Worm (Caenorhabditis elegans): ENCODE data around the gene srh-37.

srh-37 gene

ce11 chrV:552406-552805, 40.1 kb upstream of the srh-37 start:
- no peak for TF ChIP-seq tbx-9 (tag; optimal IDR thresholded peaks at IDR 0.05; ENCODE audit: borderline replicate concordance)
- TF ChIP-seq K11D2.4 (GFP tag; IDR thresholded peaks at IDR 0.05) = no peak
- no peak for TF ChIP-seq C06A6.2 (GFP tag; conservative IDR thresholded peaks at IDR 0.05)
- no peak for TF ChIP-seq T26A5.8 (tag; optimal IDR thresholded peaks at IDR 0.05)
- TF ChIP-seq lin-35 (GFP tag; optimal IDR thresholded peaks at IDR 0.05) = no peak
- no peak for TF ChIP-seq ceh-100 (GFP tag; IDR thresholded peaks at IDR 0.05)
- no peak for TF ChIP-seq egl-44 (GFP tag; IDR thresholded peaks at IDR 0.05)
- no peak for TF ChIP-seq sea-2 (GFP tag; IDR thresholded peaks at IDR 0.05)
- no peak for TF ChIP-seq lag-1 (GFP tag; IDR thresholded peaks at IDR 0.05)
- no peak for TF ChIP-seq somi-1 (GFP tag; optimal IDR thresholded peaks at IDR 0.05)
- no peak for TF ChIP-seq lin-54 (GFP tag; optimal IDR thresholded peaks at IDR 0.05)
- no peak for TF ChIP-seq lsy-27 (tag; optimal IDR thresholded peaks at IDR 0.05; ENCODE audit: borderline replicate concordance, insufficient read depth)
- TF ChIP-seq xnd-1 (tag; optimal IDR thresholded peaks at IDR 0.05) = no peak
- no peak for TF ChIP-seq dpl-1 (GFP tag; optimal IDR thresholded peaks at IDR 0.05)
- TF ChIP-seq ets-4 (GFP tag; optimal IDR thresholded peaks at IDR 0.05) = no peak
- no peak for TF ChIP-seq ceh-40 (GFP tag; IDR thresholded peaks at IDR 0.05)
- TF ChIP-seq ama-1 (optimal IDR thresholded peaks at IDR 0.05) = no peak
- TF ChIP-seq ama-1 (GFP tag; optimal IDR thresholded peaks at IDR 0.05) = no peak
- TF ChIP-seq pbrm-1 (GFP tag; IDR thresholded peaks at IDR 0.05) = no peak
- TF ChIP-seq snpc-1.3 (tag; optimal IDR thresholded peaks at IDR 0.05; ENCODE audit: insufficient read depth) = no peak

DNA sequence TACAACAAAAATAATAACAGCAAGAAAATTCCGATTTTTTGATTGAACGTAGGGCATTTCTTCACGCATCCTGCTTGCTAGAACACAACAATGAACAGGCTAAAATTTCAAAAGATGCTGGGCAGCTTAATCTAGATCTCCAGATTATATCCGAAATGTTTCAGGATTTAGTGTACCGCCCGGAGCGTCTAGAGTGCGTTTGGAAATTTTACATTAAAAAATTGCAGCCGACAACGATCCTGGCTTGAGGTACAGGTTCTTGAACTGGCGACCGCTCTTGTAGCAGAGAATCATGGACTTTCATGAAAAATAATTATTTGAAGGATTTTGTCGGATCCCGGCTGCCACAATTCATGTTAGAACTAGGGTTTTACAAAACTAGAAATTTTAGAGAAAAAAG, 35.7 kb upstream of the srh-37 start, which contains the start of gene C14C6.6:
C14C6.6 (minus strand) TSS at position 101 of the 400 bp plus-strand sequence.
- TF ChIP-seq zim-3 (tag; optimal IDR thresholded peaks at IDR 0.05) (no peak), K11D2.4 (GFP tag; IDR thresholded peaks at IDR 0.05) (no peak), hmg-1.2 (GFP tag; IDR thresholded peaks at IDR 0.05) (no peak), hlh-26 (GFP tag; conservative IDR thresholded peaks at IDR 0.05) (no peak), nfya-1 (tag; optimal IDR thresholded peaks at IDR 0.05; ENCODE audit: borderline replicate concordance, insufficient read depth) (no peak), lin-26 (GFP tag; IDR thresholded peaks at IDR 0.05) (no peak), B0035.1 (tag; optimal IDR thresholded peaks at IDR 0.05) (no peak)

- no peak for TF ChIP-seq let-607 (tag; optimal IDR thresholded peaks at IDR 0.05)
- no peak for TF ChIP-seq ztf-6 (GFP tag; IDR thresholded peaks at IDR 0.05)
- no peak for TF ChIP-seq Y95B8A.8 (GFP tag; IDR thresholded peaks at IDR 0.05)
- no peak for TF ChIP-seq Y53G8AR.9 (GFP tag; conservative IDR thresholded peaks at IDR 0.05)
- TF ChIP-seq sptf-2 (GFP tag; optimal IDR thresholded peaks at IDR 0.05) = no peak
- no peak for TF ChIP-seq snpc-1.1 (tag; optimal IDR thresholded peaks at IDR 0.05; ENCODE audit: insufficient read depth)
- no peak for TF ChIP-seq gei-17 (GFP tag; optimal IDR thresholded peaks at IDR 0.05)
- TF ChIP-seq bed-1 (GFP tag; IDR thresholded peaks at IDR 0.05) = no peak
- TF ChIP-seq ztf-26 (tag; optimal IDR thresholded peaks at IDR 0.05) = no peak
- TF ChIP-seq him-1 (tag; optimal IDR thresholded peaks at IDR 0.05) = no peak
- no peak for TF ChIP-seq bed-2 (GFP tag; IDR thresholded peaks at IDR 0.05)
- no peak for TF ChIP-seq ztf-28 (GFP tag; IDR thresholded peaks at IDR 0.05)
- TF ChIP-seq cebp-2 (GFP tag; IDR thresholded peaks at IDR 0.05) = no peak
- TF ChIP-seq T26A5.8 (tag; optimal IDR thresholded peaks at IDR 0.05) = no peak
- TF ChIP-seq hsf-1 (GFP tag; IDR thresholded peaks at IDR 0.05) = no peak
- TF ChIP-seq efl-1 (GFP tag; optimal IDR thresholded peaks at IDR 0.05) = no peak
- TF ChIP-seq fkh-3 (tag; optimal IDR thresholded peaks at IDR 0.05) = no peak
- TF ChIP-seq aptf-2 (GFP tag; conservative IDR thresholded peaks at IDR 0.05) = no peak
Observed at ce11 chrV:543169-543568, 30.8 kb upstream of the srh-37 start, which contains the start of gene C14C6.3. Gene C14C6.3, plus strand, starts transcription at chrV:543469.

Data from whole organism, young adult.